Worm (Caenorhabditis elegans) whole organism, L3 larva: ENCODE data around the gene str-144.

Source experiments
- R02D3.7 ChIP-seq: fragments of 150-350 bp; optimal IDR thresholded peaks from 2 replicates; lab custom pipeline; 2014; ENCODE audit warnings: missing biosample characterization, missing genetic modification characterization
- ZK546.5 ChIP-seq: sonication (generic microtip); optimal IDR thresholded peaks from 2 replicates; lab custom pipeline; 2017; ENCODE audit warnings: missing biosample characterization, missing genetic modification characterization
- ama-1 ChIP-seq: fragments of 150-350 bp; optimal IDR thresholded peaks from 2 replicates; lab custom pipeline; 2018
- ceh-16 ChIP-seq: sonication (generic microtip); optimal IDR thresholded peaks from 2 replicates; lab custom pipeline; 2017; ENCODE audit warnings: missing biosample characterization, missing genetic modification characterization
- ceh-28 ChIP-seq: fragments of 150-350 bp; optimal IDR thresholded peaks from 2 replicates; lab custom pipeline; 2014; ENCODE audit warnings: missing biosample characterization, missing genetic modification reagents, missing genetic modification characterization
- ceh-82 ChIP-seq: fragments of 150-350 bp; optimal IDR thresholded peaks from 2 replicates; lab custom pipeline; 2014; ENCODE audit warnings: missing biosample characterization, missing genetic modification characterization
- daf-12 ChIP-seq: fragments of 150-350 bp; optimal IDR thresholded peaks from 2 replicates; lab custom pipeline; 2014; ENCODE audit warnings: missing biosample characterization, missing genetic modification reagents, missing genetic modification characterization
- egl-27 ChIP-seq: sonication (generic microtip); optimal IDR thresholded peaks from 4 replicates; lab custom pipeline; 2017; ENCODE audit warnings: missing biosample characterization, missing genetic modification reagents, missing genetic modification characterization
- egl-5 ChIP-seq: fragments of 150-350 bp; optimal IDR thresholded peaks from 2 replicates; lab custom pipeline; 2017; ENCODE audit warnings: missing biosample characterization, missing genetic modification reagents, missing genetic modification characterization, inconsistent platforms
- elt-1 ChIP-seq: fragments of 150-350 bp; optimal IDR thresholded peaks from 2 replicates; lab custom pipeline; 2014; ENCODE audit warnings: missing biosample characterization, missing genetic modification characterization
- elt-2 ChIP-seq: sonication (generic microtip); optimal IDR thresholded peaks from 2 replicates; lab custom pipeline; 2016; ENCODE audit warnings: missing genetic modification reagents, mild to moderate bottlenecking, missing genetic modification characterization, missing compliant biosample characterization
- fkh-2 ChIP-seq: fragments of 150-350 bp; optimal IDR thresholded peaks from 2 replicates; lab custom pipeline; 2014; ENCODE audit warnings: missing biosample characterization, missing genetic modification reagents, missing genetic modification characterization
- fos-1 ChIP-seq: fragments of 150-350 bp; optimal IDR thresholded peaks from 2 replicates; lab custom pipeline; 2014; ENCODE audit warnings: missing biosample characterization, missing genetic modification characterization
- hmg-11 ChIP-seq: sonication (generic microtip); optimal IDR thresholded peaks from 2 replicates; lab custom pipeline; 2016; ENCODE audit warnings: missing genetic modification characterization, missing compliant biosample characterization
- jun-1 ChIP-seq: fragments of 150-350 bp; optimal IDR thresholded peaks from 2 replicates; lab custom pipeline; 2014; ENCODE audit warnings: missing biosample characterization, missing genetic modification reagents, missing genetic modification characterization
- lin-15B ChIP-seq: fragments of 150-350 bp; optimal IDR thresholded peaks from 2 replicates; lab custom pipeline; 2014; ENCODE audit warnings: missing biosample characterization, missing genetic modification characterization
- lin-39 ChIP-seq: fragments of 150-350 bp; optimal IDR thresholded peaks from 2 replicates; lab custom pipeline; 2018; ENCODE audit warnings: missing biosample characterization, missing genetic modification reagents, missing genetic modification characterization
- lsy-12 ChIP-seq: sonication (generic microtip); optimal IDR thresholded peaks from 2 replicates; lab custom pipeline; 2016; ENCODE audit warnings: mild to moderate bottlenecking, missing genetic modification characterization, missing compliant biosample characterization
- mdl-1 ChIP-seq: fragments of 150-350 bp; optimal IDR thresholded peaks from 2 replicates; lab custom pipeline; 2014; ENCODE audit warnings: missing biosample characterization, missing genetic modification characterization
- mml-1 ChIP-seq: fragments of 150-350 bp; sonication (generic microtip); optimal IDR thresholded peaks from 3 replicates; lab custom pipeline; 2014; ENCODE audit warnings: missing biosample characterization, missing genetic modification characterization
- nfya-1 ChIP-seq: sonication (generic microtip); optimal IDR thresholded peaks from 2 replicates; lab custom pipeline; 2017; ENCODE audit warnings: missing genetic modification characterization, mild to moderate bottlenecking, missing compliant biosample characterization, antibody characterized with exemption, moderate library complexity; ENCODE audit not compliant: insufficient read depth
- nhr-11 ChIP-seq: fragments of 150-350 bp; optimal IDR thresholded peaks from 2 replicates; lab custom pipeline; 2014; ENCODE audit warnings: missing biosample characterization, missing genetic modification characterization
- nhr-23 ChIP-seq: fragments of 150-350 bp; optimal IDR thresholded peaks from 2 replicates; lab custom pipeline; 2014; ENCODE audit warnings: missing biosample characterization, missing genetic modification reagents, missing genetic modification characterization
- nhr-237 ChIP-seq: fragments of 150-350 bp; optimal IDR thresholded peaks from 2 replicates; lab custom pipeline; 2014; ENCODE audit warnings: missing biosample characterization, missing genetic modification characterization
- nhr-25 ChIP-seq: sonication (generic microtip); optimal IDR thresholded peaks from 2 replicates; lab custom pipeline; 2017; ENCODE audit warnings: missing biosample characterization, missing genetic modification characterization
- nhr-28 ChIP-seq: fragments of 150-350 bp; optimal IDR thresholded peaks from 2 replicates; lab custom pipeline; 2014; ENCODE audit warnings: missing biosample characterization, missing genetic modification characterization
- nhr-43 ChIP-seq: sonication (generic microtip); optimal IDR thresholded peaks from 2 replicates; lab custom pipeline; 2016; ENCODE audit warnings: mild to moderate bottlenecking, missing genetic modification characterization, missing compliant biosample characterization; ENCODE audit not compliant: poor library complexity, severe bottlenecking
- nhr-67 ChIP-seq: fragments of 150-350 bp; optimal IDR thresholded peaks from 2 replicates; lab custom pipeline; 2014; ENCODE audit warnings: missing biosample characterization, missing genetic modification characterization
- nhr-76 ChIP-seq: fragments of 150-350 bp; sonication (generic microtip); optimal IDR thresholded peaks from 5 replicates; lab custom pipeline; 2014; ENCODE audit warnings: missing biosample characterization, missing genetic modification characterization
- nhr-77 ChIP-seq: fragments of 150-350 bp; optimal IDR thresholded peaks from 2 replicates; lab custom pipeline; 2014; ENCODE audit warnings: missing biosample characterization, missing genetic modification characterization
- pha-4 ChIP-seq: fragments of 150-350 bp; optimal IDR thresholded peaks from 2 replicates; lab custom pipeline; 2014; ENCODE audit warnings: missing biosample characterization, missing genetic modification reagents, missing genetic modification characterization
- sea-2 ChIP-seq: fragments of 150-350 bp; sonication (generic microtip); optimal IDR thresholded peaks from 4 replicates; lab custom pipeline; 2014; ENCODE audit warnings: missing biosample characterization, missing genetic modification reagents, missing genetic modification characterization
- skn-1 ChIP-seq: fragments of 150-350 bp; optimal IDR thresholded peaks from 2 replicates; lab custom pipeline; 2014; ENCODE audit warnings: missing biosample characterization, missing genetic modification characterization
- snpc-4 ChIP-seq: fragments of 150-350 bp; optimal IDR thresholded peaks from 2 replicates; lab custom pipeline; 2014; ENCODE audit warnings: missing biosample characterization, missing genetic modification characterization
- tbx-2 ChIP-seq: sonication (generic microtip); optimal IDR thresholded peaks from 2 replicates; lab custom pipeline; 2016; ENCODE audit warnings: mild to moderate bottlenecking, missing genetic modification characterization, missing compliant biosample characterization
- unc-39 ChIP-seq: sonication (generic microtip); optimal IDR thresholded peaks from 4 replicates; lab custom pipeline; 2017; ENCODE audit warnings: missing biosample characterization, missing genetic modification characterization
- unc-62 ChIP-seq: fragments of 150-350 bp; sonication (generic microtip); optimal IDR thresholded peaks from 4 replicates; lab custom pipeline; 2014; ENCODE audit warnings: missing biosample characterization, missing genetic modification reagents, missing genetic modification characterization
- ztf-11 ChIP-seq: fragments of 150-350 bp; optimal IDR thresholded peaks from 2 replicates; lab custom pipeline; 2014; ENCODE audit warnings: missing biosample characterization, missing genetic modification characterization
- ztf-4 ChIP-seq: fragments of 150-350 bp; optimal IDR thresholded peaks from 2 replicates; lab custom pipeline; 2014; ENCODE audit warnings: missing biosample characterization, missing genetic modification characterization

The str-144 gene

DNA sequence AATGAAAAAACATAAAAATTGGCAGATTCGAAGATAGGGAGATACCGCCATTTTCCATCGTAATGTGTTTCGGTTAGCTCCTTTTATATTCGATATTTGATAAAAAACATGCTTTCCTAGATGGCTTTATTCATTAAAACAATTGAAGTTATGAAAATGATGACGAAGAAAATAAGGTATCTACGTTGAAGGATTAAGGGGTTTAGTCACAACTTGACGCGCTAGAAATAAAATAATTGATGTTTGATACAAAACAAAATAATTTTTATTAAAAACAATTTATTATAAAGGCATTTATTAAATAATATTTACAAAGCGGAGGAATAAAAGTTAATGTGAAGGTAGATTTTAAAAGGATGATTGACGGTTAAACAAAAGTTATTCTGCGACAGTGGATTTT, 18.6 kb upstream of the str-144 start, which contains the start of gene str-130:
Gene str-130, minus strand, starts transcription at position 101 of the 400 bp plus-strand sequence.
- TF ChIP-seq jun-1 (tag; lab: Kevin White, UChicago) = no peak
- no peak for TF ChIP-seq lsy-12 (tag; lab: Kevin White, UChicago)
- TF ChIP-seq daf-12 (tag; lab: Kevin White, UChicago) = no peak
- no peak for TF ChIP-seq unc-39 (tag; lab: Kevin White, UChicago)
- TF ChIP-seq elt-2 (tag; lab: Kevin White, UChicago) = no peak
- TF ChIP-seq mdl-1 (tag; lab: Kevin White, UChicago) = no peak
- no peak for TF ChIP-seq nhr-28 (tag; lab: Kevin White, UChicago)
- TF ChIP-seq ceh-16 (tag; lab: Kevin White, UChicago) = no peak
- TF ChIP-seq sea-2 (GFP tag; lab: Kevin White, UChicago) = no peak
- no peak for TF ChIP-seq nhr-25 (tag; lab: Kevin White, UChicago)
- no peak for TF ChIP-seq nfya-1
- no peak for TF ChIP-seq unc-62 (GFP tag; lab: Kevin White, UChicago)
- no peak for TF ChIP-seq egl-27 (tag; lab: Kevin White, UChicago)
- no peak for TF ChIP-seq hmg-11
- TF ChIP-seq nhr-67 (tag; lab: Kevin White, UChicago) = no peak
- no peak for TF ChIP-seq ceh-28
- no peak for TF ChIP-seq ztf-4

DNA sequence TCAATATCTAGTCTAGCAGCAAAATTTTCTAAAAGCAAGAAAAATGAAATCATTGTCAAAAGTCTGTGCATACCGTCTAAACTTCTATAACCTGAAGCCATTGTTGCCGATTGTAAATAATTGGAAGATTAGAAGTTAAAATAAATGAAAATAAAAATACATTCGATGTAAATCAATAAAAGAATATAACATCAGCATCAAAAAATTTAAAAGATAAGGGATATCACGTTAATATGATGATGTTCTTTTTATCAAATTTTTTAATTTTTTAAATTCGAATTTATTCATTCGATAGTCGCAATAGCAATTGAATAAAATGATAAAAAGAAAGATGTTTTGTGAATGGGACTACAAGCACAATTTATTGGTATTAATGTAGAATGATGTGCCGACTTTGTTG, 13.2 kb upstream of the str-144 start, which contains the start of gene C09H5.7:
Gene C09H5.7, minus strand, starts transcription at position 101 of the 400 bp plus-strand sequence.
- TF ChIP-seq lsy-12 (tag; lab: Kevin White, UChicago) = no peak
- TF ChIP-seq fos-1 (tag; lab: Kevin White, UChicago) = no peak
- TF ChIP-seq nhr-77 = no peak
- no peak for TF ChIP-seq skn-1 (tag; lab: Kevin White, UChicago)
- no peak for TF ChIP-seq ZK546.5 (tag; lab: Kevin White, UChicago)
- TF ChIP-seq nhr-23 (tag; lab: Kevin White, UChicago) = no peak
- TF ChIP-seq unc-62 (GFP tag; lab: Kevin White, UChicago) = no peak
- no peak for TF ChIP-seq lin-15B (tag; lab: Kevin White, UChicago)
- TF ChIP-seq pha-4 (tag; lab: Kevin White, UChicago) = no peak
- TF ChIP-seq lin-39 (tag; lab: Kevin White, UChicago) = no peak
- TF ChIP-seq nhr-76 (tag; lab: Kevin White, UChicago) = no peak
- TF ChIP-seq nhr-67 (tag; lab: Kevin White, UChicago) = no peak
- no peak for TF ChIP-seq ceh-82 (tag; lab: Kevin White, UChicago)
- no peak for TF ChIP-seq hmg-11
- no peak for TF ChIP-seq egl-5 (tag; lab: Kevin White, UChicago)
- no peak for TF ChIP-seq ztf-11 (tag; lab: Kevin White, UChicago)
- TF ChIP-seq nhr-237 = no peak
- TF ChIP-seq, all 47 proteins: peak for 0

ce11 chrV:8081579-8081978, 9.6 kb upstream of the str-144 start, which contains the start of gene str-131:
Gene str-131 (minus strand): TSS chrV:8081679.
- TF ChIP-seq mml-1 (tag; lab: Kevin White, UChicago) (no peak), jun-1 (tag; lab: Kevin White, UChicago) (no peak), nhr-43 (no peak), R02D3.7 (tag; lab: Kevin White, UChicago) (no peak), snpc-4 (tag; lab: Kevin White, UChicago) (no peak), daf-12 (tag; lab: Kevin White, UChicago) (no peak), nhr-11 (tag; lab: Kevin White, UChicago) (no peak), sea-2 (GFP tag; lab: Kevin White, UChicago) (no peak), ceh-82 (tag; lab: Kevin White, UChicago) (no peak), nhr-67 (tag; lab: Kevin White, UChicago) (no peak), tbx-2 (tag; lab: Kevin White, UChicago) (no peak)

DNA sequence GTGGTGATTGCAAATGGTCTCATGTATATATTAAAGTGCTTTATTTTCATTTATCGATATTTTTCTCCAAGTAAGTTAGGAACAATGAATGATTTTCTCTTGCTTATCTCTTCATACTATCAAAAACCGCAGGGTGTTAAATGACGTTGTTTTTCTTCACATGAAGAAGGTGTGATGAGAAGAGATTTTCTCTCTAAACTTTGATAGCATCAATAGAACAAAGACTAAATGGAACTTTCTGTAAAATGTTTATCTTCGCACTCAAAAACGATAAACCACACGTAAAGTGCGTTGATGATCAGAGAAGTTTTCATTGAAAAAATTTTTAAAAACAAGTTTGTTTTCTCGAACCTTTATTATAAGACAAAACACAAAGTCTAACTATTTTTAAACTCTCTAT, 7.9 kb upstream of the str-144 start:
- TF ChIP-seq daf-12 (tag; lab: Kevin White, UChicago) (no peak), mml-1 (tag; lab: Kevin White, UChicago) (no peak), ztf-4 (no peak), ceh-82 (tag; lab: Kevin White, UChicago) (no peak), elt-2 (tag; lab: Kevin White, UChicago) (no peak), hmg-11 (no peak), elt-1 (tag; lab: Kevin White, UChicago) (no peak), fkh-2 (tag; lab: Kevin White, UChicago) (no peak), egl-27 (tag; lab: Kevin White, UChicago) (no peak), tbx-2 (tag; lab: Kevin White, UChicago) (no peak), nhr-11 (tag; lab: Kevin White, UChicago) (no peak), unc-62 (GFP tag; lab: Kevin White, UChicago) (no peak), ama-1 (lab: Kevin White, UChicago) (no peak), sea-2 (GFP tag; lab: Kevin White, UChicago) (no peak), ceh-16 (tag; lab: Kevin White, UChicago) (no peak), nhr-28 (tag; lab: Kevin White, UChicago) (no peak), fos-1 (tag; lab: Kevin White, UChicago) (no peak), ztf-11 (tag; lab: Kevin White, UChicago) (no peak)
